Worm (Caenorhabditis elegans) whole organism, young adult: ENCODE measurements around the gene nasp-2.

ENCODE experiments used
- F33H1.4 ChIP-seq: fragments of 200-800 bp; sonication (Bioruptor generic); IDR thresholded peaks from 2 replicates; pipeline ENCODE4 v1.3.6; 2022; ENCODE audit warnings: missing genetic modification reagents, missing genetic modification characterization, missing compliant biosample characterization
- F49E8.2 ChIP-seq: sonication (generic microtip); optimal IDR thresholded peaks from 3 replicates; lab custom pipeline; 2017; ENCODE audit warnings: missing genetic modification characterization, mild to moderate bottlenecking, missing compliant biosample characterization, antibody characterized with exemption, moderate library complexity; ENCODE audit not compliant: insufficient read depth
- F57C9.4 ChIP-seq: sonication (generic microtip); optimal IDR thresholded peaks from 2 replicates; lab custom pipeline; 2017; ENCODE audit warnings: mild to moderate bottlenecking, missing genetic modification characterization, missing compliant biosample characterization
- ama-1 ChIP-seq, 3 experiments: fragments of 150-350 bp in 1 of 3; sonication (generic microtip) in 2 of 3; optimal IDR thresholded peaks; 2 replicates each; lab custom pipeline; 2014 to 2018; ENCODE audit warnings: missing biosample characterization in 2 of 3, missing genetic modification characterization in 2 of 3, missing genetic modification reagents in 2 of 3
- attf-3 ChIP-seq: fragments of 200-800 bp; sonication (Bioruptor generic); conservative IDR thresholded peaks from 2 replicates; pipeline ENCODE4 v1.3.6; 2022; ENCODE audit warnings: missing genetic modification reagents, missing genetic modification characterization, missing compliant biosample characterization
- bed-2 ChIP-seq: fragments of 200-800 bp; sonication (Bioruptor generic); IDR thresholded peaks from 2 replicates; pipeline ENCODE4 v1.3.6; 2022; ENCODE audit warnings: missing genetic modification reagents, missing genetic modification characterization, missing compliant biosample characterization
- chd-7 ChIP-seq: sonication (generic microtip); optimal IDR thresholded peaks from 2 replicates; lab custom pipeline; 2016; ENCODE audit warnings: mild to moderate bottlenecking, missing genetic modification characterization, moderate library complexity, missing compliant biosample characterization
- egl-18 ChIP-seq: fragments of 200-800 bp; sonication (Bioruptor generic); IDR thresholded peaks from 2 replicates; pipeline ENCODE4 v1.3.6; 2022; ENCODE audit warnings: missing genetic modification reagents, missing genetic modification characterization, missing compliant biosample characterization
- let-526 ChIP-seq: fragments of 200-800 bp; sonication (Bioruptor generic); IDR thresholded peaks from 2 replicates; pipeline ENCODE4 v1.3.6; 2022; ENCODE audit warnings: missing genetic modification reagents, missing genetic modification characterization, missing compliant biosample characterization
- lin-40 ChIP-seq: sonication (generic microtip); optimal IDR thresholded peaks from 2 replicates; lab custom pipeline; 2016; ENCODE audit warnings: missing genetic modification characterization, mild to moderate bottlenecking, missing compliant biosample characterization, missing genotype, missing genetic modification reagents
- pha-4 ChIP-seq: fragments of 150-350 bp; sonication (generic microtip); optimal IDR thresholded peaks from 2 replicates; lab custom pipeline; 2014; ENCODE audit warnings: missing biosample characterization, missing genetic modification reagents, missing genetic modification characterization
- sea-2 ChIP-seq: fragments of 200-800 bp; sonication (Bioruptor generic); IDR thresholded peaks from 2 replicates; pipeline ENCODE4 v1.3.6; 2022; ENCODE audit warnings: missing genetic modification characterization, missing compliant biosample characterization
- ztf-3 ChIP-seq: fragments of 200-800 bp; sonication (Bioruptor generic); optimal IDR thresholded peaks from 2 replicates; lab custom pipeline; 2018; ENCODE audit warnings: mild to moderate bottlenecking, missing genetic modification characterization, missing compliant biosample characterization
- ztf-6 ChIP-seq: fragments of 200-800 bp; sonication (Bioruptor generic); IDR thresholded peaks from 2 replicates; pipeline ENCODE4 v1.3.6; 2022; ENCODE audit warnings: missing genetic modification reagents, missing genetic modification characterization, missing compliant biosample characterization

- no peak for TF ChIP-seq lin-40 (tag; lab: Kevin White, UChicago)
- no peak for TF ChIP-seq F33H1.4
- no peak for TF ChIP-seq bed-2
- TF ChIP-seq ztf-6 (GFP tag; lab: Robert Waterston, UW), result no peak
- no peak for TF ChIP-seq sea-2
- no peak for TF ChIP-seq F49E8.2
- no peak for TF ChIP-seq chd-7 (tag; lab: Kevin White, UChicago)
- no peak for TF ChIP-seq pha-4 (tag; lab: Kevin White, UChicago)
- TF ChIP-seq attf-3 (GFP tag; lab: Robert Waterston, UW), result no peak
- TF ChIP-seq egl-18, result no peak
- no peak for TF ChIP-seq let-526 (GFP tag; lab: Robert Waterston, UW)
- no peak for TF ChIP-seq ama-1 (optimal IDR thresholded peaks at IDR 0.05; lab: Kevin White, UChicago)
- TF ChIP-seq ama-1 (GFP tag; optimal IDR thresholded peaks at IDR 0.05; lab: Kevin White, UChicago), result no peak
- no peak for TF ChIP-seq ztf-3 (GFP tag; lab: Kevin White, UChicago)
- TF ChIP-seq F57C9.4 (tag; lab: Kevin White, UChicago), result no peak
Observed at ce11 chrV:13358823-13359592, 46.9 kb upstream of the nasp-2 start, which contains the start of gene F32H5.3.
